Fruit fly (Drosophila melanogaster) whole organism, pupa: Measurements from ENCODE around the gene CG4733.
A peak's percentile ranks its signal among the peaks of the same experiment; 100 is the strongest.

Experiments used
- CG10348 ChIP-seq: fragments of 200-800 bp; sonication (Bioruptor generic); IDR thresholded peaks from 2 replicates; pipeline ENCODE4 v1.3.6; 2022; ENCODE audit warnings: missing biosample characterization, missing genetic modification characterization
- CG12605 ChIP-seq: fragments of 200-800 bp; sonication (Bioruptor generic); IDR thresholded peaks from 2 replicates; pipeline ENCODE4 v1.3.6; 2022; ENCODE audit warnings: missing biosample characterization, missing genetic modification characterization
- CG13204 ChIP-seq: fragments of 200-800 bp; sonication (Bioruptor generic); optimal IDR thresholded peaks from 2 replicates; lab custom pipeline; 2018; ENCODE audit warnings: missing biosample characterization, mild to moderate bottlenecking, missing genetic modification characterization, moderate library complexity
- CG14655 ChIP-seq: fragments of 200-800 bp; sonication (Bioruptor generic); optimal IDR thresholded peaks from 3 replicates; lab custom pipeline; 2017; ENCODE audit warnings: mild to moderate bottlenecking, missing biosample characterization, missing genetic modification reagents, missing genetic modification characterization
- CG15710 ChIP-seq: fragments of 200-800 bp; sonication (Bioruptor generic); optimal IDR thresholded peaks from 2 replicates; lab custom pipeline; 2018; ENCODE audit warnings: missing biosample characterization, mild to moderate bottlenecking, missing genetic modification characterization, moderate library complexity
- CG17806 ChIP-seq: fragments of 200-800 bp; sonication (Bioruptor generic); optimal IDR thresholded peaks from 2 replicates; lab custom pipeline; 2018; ENCODE audit warnings: missing biosample characterization, mild to moderate bottlenecking, missing genetic modification characterization, moderate library complexity
- CG32121 ChIP-seq: fragments of 200-800 bp; sonication (Bioruptor generic); IDR thresholded peaks from 2 replicates; pipeline ENCODE4 v1.3.6; 2022; ENCODE audit warnings: missing biosample characterization, missing genetic modification characterization
- CG34367 ChIP-seq: fragments of 200-800 bp; sonication (Bioruptor generic); optimal IDR thresholded peaks from 2 replicates; lab custom pipeline; 2018; ENCODE audit warnings: missing biosample characterization, mild to moderate bottlenecking, missing genetic modification characterization
- CG4496 ChIP-seq: fragments of 200-800 bp; sonication (Bioruptor generic); IDR thresholded peaks from 3 replicates; pipeline ENCODE4 v1.3.6; 2022; ENCODE audit warnings: missing biosample characterization, missing genetic modification characterization
- CG8159 ChIP-seq: fragments of 200-800 bp; sonication (Bioruptor generic); optimal IDR thresholded peaks from 3 replicates; lab custom pipeline; 2018; ENCODE audit warnings: missing biosample characterization, mild to moderate bottlenecking, missing genetic modification characterization, moderate library complexity
- CG8301 ChIP-seq: fragments of 200-800 bp; sonication (Bioruptor generic); optimal IDR thresholded peaks from 2 replicates; lab custom pipeline; 2018; ENCODE audit warnings: missing biosample characterization, mild to moderate bottlenecking, missing genetic modification characterization
- CG9948 ChIP-seq: fragments of 200-800 bp; sonication (Bioruptor generic); optimal IDR thresholded peaks from 2 replicates; lab custom pipeline; 2018; ENCODE audit warnings: missing biosample characterization, mild to moderate bottlenecking, missing genetic modification characterization, moderate library complexity
- D1 ChIP-seq: fragments of 200-800 bp; sonication (Bioruptor generic); optimal IDR thresholded peaks from 2 replicates; lab custom pipeline; 2018; ENCODE audit warnings: missing biosample characterization, mild to moderate bottlenecking, missing genetic modification characterization, moderate library complexity
- EcR ChIP-seq: fragments of 200-800 bp; sonication (Bioruptor generic); optimal IDR thresholded peaks from 3 replicates; lab custom pipeline; 2019; ENCODE audit warnings: missing biosample characterization, missing genetic modification characterization, mild to moderate bottlenecking, moderate library complexity, missing genetic modification reagents
- Ets98B ChIP-seq: fragments of 200-800 bp; sonication (Bioruptor generic); IDR thresholded peaks from 2 replicates; pipeline ENCODE4 v1.3.6; 2022; ENCODE audit warnings: missing biosample characterization, missing genetic modification characterization
- Pif1A ChIP-seq: fragments of 200-800 bp; sonication (Bioruptor generic); optimal IDR thresholded peaks from 3 replicates; lab custom pipeline; 2016; ENCODE audit warnings: missing biosample characterization, missing genetic modification characterization
- Pif1B ChIP-seq: fragments of 200-800 bp; sonication (Bioruptor generic); optimal IDR thresholded peaks from 3 replicates; lab custom pipeline; 2016; ENCODE audit warnings: missing biosample characterization, missing genetic modification characterization
- Snoo ChIP-seq: fragments of 200-800 bp; sonication (Bioruptor generic); optimal IDR thresholded peaks from 3 replicates; lab custom pipeline; 2017; ENCODE audit warnings: missing biosample characterization, mild to moderate bottlenecking, missing genetic modification characterization, inconsistent platforms
- fd96Ca ChIP-seq: fragments of 200-800 bp; sonication (Bioruptor generic); IDR thresholded peaks from 3 replicates; pipeline ENCODE4 v1.3.6; 2022; ENCODE audit warnings: missing biosample characterization, missing genetic modification characterization
- gl ChIP-seq: fragments of 200-800 bp; sonication (Bioruptor generic); optimal IDR thresholded peaks from 2 replicates; lab custom pipeline; 2018; ENCODE audit warnings: missing biosample characterization, mild to moderate bottlenecking, missing genetic modification characterization
- rn ChIP-seq: fragments of 200-800 bp; sonication (Bioruptor generic); IDR thresholded peaks from 2 replicates; pipeline ENCODE4 v1.3.6; 2022; ENCODE audit warnings: missing biosample characterization, missing genetic modification characterization

The CG4733 gene

DNA sequence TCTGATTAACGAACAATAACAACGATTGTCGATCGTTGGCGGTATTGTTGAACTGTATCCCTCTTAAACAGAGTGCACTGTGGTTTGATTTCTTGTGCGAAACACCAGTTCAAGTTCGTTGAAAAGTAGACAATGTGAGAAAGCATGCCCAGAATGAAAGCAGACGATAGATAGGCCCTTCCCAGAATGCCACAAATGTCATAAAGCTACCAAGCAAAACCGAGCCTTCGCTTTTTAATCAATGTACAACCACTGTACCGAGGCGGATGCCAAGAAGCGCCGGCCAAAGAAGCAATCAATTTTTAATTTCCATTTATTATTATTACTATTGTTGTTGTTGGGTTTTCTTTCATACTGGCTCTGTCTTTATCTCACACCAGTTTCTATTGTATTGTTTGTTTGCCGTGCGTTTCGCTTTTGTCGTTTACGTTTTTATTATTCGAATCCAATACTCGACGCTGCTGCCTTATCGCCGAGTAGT lies 18.4 kb downstream of the CG4733 start:
- peak; percentile 69 for TF ChIP-seq CG34367 (tag; lab: Kevin White, UChicago)
- peak; percentile 76 for TF ChIP-seq CG17806 (tag; lab: Kevin White, UChicago)
- no peak for TF ChIP-seq D1 (tag; lab: Kevin White, UChicago)
- TF ChIP-seq CG9948 = peak; percentile 68
- TF ChIP-seq rn (GFP tag; lab: Robert Waterston, UW) = peak; percentile 52
- TF ChIP-seq CG12605 (GFP tag; lab: Robert Waterston, UW) = peak; percentile 77
- TF ChIP-seq fd96Ca (GFP tag; lab: Robert Waterston, UW) = peak; percentile 90
- peak; percentile 83 for TF ChIP-seq Pif1A
- TF ChIP-seq CG4496 (GFP tag; lab: Robert Waterston, UW) = peak; percentile 89
- TF ChIP-seq CG13204 (GFP tag; lab: Kevin White, UChicago) = peak; percentile 10
- TF ChIP-seq CG8159 (tag; lab: Kevin White, UChicago) = peak; percentile 81
- TF ChIP-seq Snoo (tag; lab: Kevin White, UChicago) = peak; percentile 82
- TF ChIP-seq Pif1B = peak; percentile 85
- TF ChIP-seq gl (tag; lab: Kevin White, UChicago) = no peak
- TF ChIP-seq CG10348 (GFP tag; lab: Robert Waterston, UW) = peak; percentile 49; the same call in 1 of the 2 replicates
- peak; percentile 81 for TF ChIP-seq CG14655 (GFP tag; lab: Kevin White, UChicago)
- TF ChIP-seq CG15710 (tag; lab: Kevin White, UChicago) = peak; percentile 75
- peak; percentile 90 for TF ChIP-seq Ets98B (GFP tag; lab: Robert Waterston, UW)
- TF ChIP-seq EcR (GFP tag; lab: Kevin White, UChicago) = no peak
- TF ChIP-seq CG32121 (GFP tag; lab: Robert Waterston, UW) = peak; percentile 68; the same call in 1 of the 2 replicates
- TF ChIP-seq CG8301 (tag; lab: Kevin White, UChicago) = peak; percentile 75

DNA sequence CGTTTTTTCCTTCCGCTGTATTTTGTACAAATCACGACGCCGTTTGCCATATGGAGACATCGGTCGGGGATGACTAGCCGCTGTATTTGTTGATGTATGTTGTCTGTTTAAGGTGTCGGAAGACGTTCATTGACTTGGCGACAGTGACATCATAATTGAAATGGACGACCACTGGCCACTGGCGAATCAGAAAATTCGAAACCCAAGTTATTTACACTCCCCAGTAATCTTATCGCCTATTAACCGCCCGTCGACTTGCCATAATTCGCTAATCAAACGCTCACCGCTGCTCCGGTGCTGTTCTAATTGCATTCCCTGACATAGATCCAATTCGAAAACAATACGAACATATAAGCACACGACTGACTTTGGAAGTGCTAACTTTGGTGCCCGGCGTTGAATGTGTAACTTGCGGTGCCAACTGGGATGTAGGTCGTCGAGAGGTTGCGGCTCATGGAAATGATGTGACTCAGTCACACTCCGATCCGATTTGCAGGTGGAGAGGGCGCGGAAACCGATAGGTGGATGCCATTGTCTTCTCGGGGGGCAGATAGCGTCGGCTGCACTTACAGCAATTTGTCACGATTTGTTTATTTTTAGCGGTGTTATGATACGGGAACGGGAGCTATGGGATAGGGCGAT lies 19.2 kb downstream of the CG4733 start:
- TF ChIP-seq EcR (GFP tag; lab: Kevin White, UChicago) (no peak), D1 (tag; lab: Kevin White, UChicago) (no peak), CG14655 (GFP tag; lab: Kevin White, UChicago) (no peak), CG8301 (tag; lab: Kevin White, UChicago) (no peak), Pif1A (no peak), CG9948 (no peak), fd96Ca (GFP tag; lab: Robert Waterston, UW) (no peak), CG10348 (GFP tag; lab: Robert Waterston, UW) (no peak), gl (tag; lab: Kevin White, UChicago) (no peak), Ets98B (GFP tag; lab: Robert Waterston, UW) (no peak), Pif1B (no peak), CG12605 (GFP tag; lab: Robert Waterston, UW) (no peak), CG17806 (tag; lab: Kevin White, UChicago) (no peak), CG8159 (tag; lab: Kevin White, UChicago) (no peak), Snoo (tag; lab: Kevin White, UChicago) (no peak)

DNA sequence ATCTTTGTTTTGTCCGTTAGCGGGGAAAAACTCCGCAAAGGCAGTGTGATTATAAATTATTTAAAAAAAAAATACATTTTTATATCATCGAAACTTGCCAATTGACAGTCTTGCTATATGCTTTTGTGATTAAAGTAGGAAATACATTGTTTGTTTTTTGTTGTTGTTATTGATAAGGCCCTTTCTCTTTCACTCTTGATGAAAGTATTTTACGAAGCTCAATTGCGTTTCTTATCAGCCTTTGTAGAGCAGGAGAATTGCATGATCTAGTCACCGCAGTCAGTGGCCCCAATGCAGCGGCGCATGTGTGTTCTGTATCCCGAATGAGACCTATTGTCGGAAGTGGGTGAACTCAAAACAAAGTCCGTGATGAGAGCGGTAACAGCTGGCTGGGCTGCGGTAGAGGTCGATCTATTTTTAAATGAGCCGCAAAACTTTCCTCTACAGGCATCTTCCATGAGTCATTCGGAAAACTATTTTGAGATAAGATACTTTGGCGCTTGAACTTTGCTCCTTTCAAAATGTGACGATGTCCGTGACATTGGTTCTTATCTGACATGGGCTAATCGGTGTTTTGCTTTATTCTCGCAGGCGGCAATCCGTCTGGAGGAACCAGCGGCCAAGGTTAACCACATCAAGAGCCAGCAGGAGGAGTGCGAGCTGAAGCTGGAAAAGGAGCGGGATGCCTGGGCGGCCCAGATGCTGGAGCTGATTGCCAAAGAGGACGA lies 20.0 kb downstream of the CG4733 start:
- TF ChIP-seq CG10348 (GFP tag; lab: Robert Waterston, UW) (no peak), D1 (tag; lab: Kevin White, UChicago) (no peak), CG14655 (GFP tag; lab: Kevin White, UChicago) (peak; percentile 45), Pif1B (peak; percentile 40), CG8301 (tag; lab: Kevin White, UChicago) (peak; percentile 2), Pif1A (peak; percentile 45), gl (tag; lab: Kevin White, UChicago) (peak; percentile 36), fd96Ca (GFP tag; lab: Robert Waterston, UW) (no peak), EcR (GFP tag; lab: Kevin White, UChicago) (peak; percentile 52)

DNA sequence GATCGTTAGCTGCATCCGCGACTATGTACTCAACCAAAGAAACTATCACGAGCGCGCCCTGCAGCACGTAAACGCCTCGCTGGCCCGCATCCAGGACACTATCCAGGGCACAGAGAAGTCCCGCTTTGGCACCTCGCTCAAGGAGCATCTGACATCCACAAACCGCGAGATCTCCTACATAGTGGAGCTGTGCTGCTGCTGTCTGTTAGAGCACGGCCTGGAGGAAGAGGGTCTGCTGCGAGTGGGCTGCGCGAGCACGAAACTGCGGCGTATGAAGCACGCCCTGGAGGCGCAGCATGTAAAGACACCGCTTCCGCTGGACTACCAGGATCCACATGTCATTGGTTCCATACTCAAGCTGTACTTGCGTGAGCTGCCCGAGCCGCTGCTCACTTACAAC lies 20.5 kb downstream of the CG4733 start:
- TF ChIP-seq CG8301 (tag; lab: Kevin White, UChicago) (no peak), Pif1B (no peak), CG14655 (GFP tag; lab: Kevin White, UChicago) (no peak), D1 (tag; lab: Kevin White, UChicago) (no peak), Snoo (tag; lab: Kevin White, UChicago) (no peak), CG10348 (GFP tag; lab: Robert Waterston, UW) (no peak), CG32121 (GFP tag; lab: Robert Waterston, UW) (no peak), CG15710 (tag; lab: Kevin White, UChicago) (no peak), CG4496 (GFP tag; lab: Robert Waterston, UW) (no peak), Pif1A (no peak)

- no peak for TF ChIP-seq Snoo (tag; lab: Kevin White, UChicago)
- TF ChIP-seq CG17806 (tag; lab: Kevin White, UChicago) = no peak
- TF ChIP-seq Pif1A = no peak
- TF ChIP-seq CG13204 (GFP tag; lab: Kevin White, UChicago) = no peak
- no peak for TF ChIP-seq CG4496 (GFP tag; lab: Robert Waterston, UW)
- TF ChIP-seq fd96Ca (GFP tag; lab: Robert Waterston, UW) = no peak
- TF ChIP-seq CG9948 = no peak
- no peak for TF ChIP-seq CG10348 (GFP tag; lab: Robert Waterston, UW)
- TF ChIP-seq Ets98B (GFP tag; lab: Robert Waterston, UW) = no peak
- TF ChIP-seq Pif1B = no peak
- no peak for TF ChIP-seq D1 (tag; lab: Kevin White, UChicago)
- TF ChIP-seq EcR (GFP tag; lab: Kevin White, UChicago) = no peak
- no peak for TF ChIP-seq CG12605 (GFP tag; lab: Robert Waterston, UW)
- no peak for TF ChIP-seq CG15710 (tag; lab: Kevin White, UChicago)
- no peak for TF ChIP-seq CG32121 (GFP tag; lab: Robert Waterston, UW)
- TF ChIP-seq, all 21 proteins: peak for 0
These were observed 24.8 kb downstream of the CG4733 start, which contains the start of the genes Xport-A and Xport-B for dm6 chr3R:19915312-19915711. TSS of gene Xport-A (minus strand) at chr3R:19915412. TSS of gene Xport-B (minus strand) at chr3R:19915412.
